Worm (Caenorhabditis elegans) whole organism, late embryonic: Measurements from ENCODE around the gene F49H6.12.

Source experiments
- C08G9.2 ChIP-seq: sonication (generic microtip); optimal IDR thresholded peaks from 2 replicates; lab custom pipeline; 2016; ENCODE audit warnings: mild to moderate bottlenecking, missing genetic modification characterization, moderate library complexity, missing compliant biosample characterization
- C38D4.7 ChIP-seq: fragments of 200-800 bp; sonication (Bioruptor generic); optimal IDR thresholded peaks from 2 replicates; lab custom pipeline; 2018; ENCODE audit warnings: mild to moderate bottlenecking, missing genetic modification characterization, moderate library complexity, missing compliant biosample characterization
- F13H6.1 ChIP-seq: sonication (generic microtip); optimal IDR thresholded peaks from 2 replicates; lab custom pipeline; 2016; ENCODE audit warnings: missing genetic modification characterization, missing compliant biosample characterization
- K09A11.1 ChIP-seq: sonication (generic microtip); optimal IDR thresholded peaks from 2 replicates; lab custom pipeline; 2017; ENCODE audit warnings: antibody characterized with exemption, mild to moderate bottlenecking, missing genetic modification characterization, missing compliant biosample characterization; ENCODE audit not compliant: insufficient read depth
- ama-1 ChIP-seq: fragments of 150-350 bp; optimal IDR thresholded peaks from 2 replicates; lab custom pipeline; 2014
- ceh-14 ChIP-seq: sonication (generic microtip); optimal IDR thresholded peaks from 2 replicates; lab custom pipeline; 2016; ENCODE audit warnings: missing genotype, missing genetic modification characterization, missing compliant biosample characterization
- ceh-22 ChIP-seq: sonication (generic microtip); optimal IDR thresholded peaks from 2 replicates; lab custom pipeline; 2017; ENCODE audit warnings: missing biosample characterization, missing genetic modification characterization
- ceh-24 ChIP-seq: sonication (generic microtip); optimal IDR thresholded peaks from 2 replicates; lab custom pipeline; 2016; ENCODE audit warnings: mild to moderate bottlenecking, missing genetic modification characterization, missing compliant biosample characterization
- ceh-30 ChIP-seq: fragments of 150-350 bp; optimal IDR thresholded peaks from 2 replicates; lab custom pipeline; 2014; ENCODE audit warnings: missing biosample characterization, missing genetic modification characterization
- ceh-31 ChIP-seq: sonication (generic microtip); optimal IDR thresholded peaks from 2 replicates; lab custom pipeline; 2016; ENCODE audit warnings: missing genetic modification characterization, missing compliant biosample characterization
- ceh-48 ChIP-seq: sonication (generic microtip); optimal IDR thresholded peaks from 2 replicates; lab custom pipeline; 2016; ENCODE audit warnings: missing genetic modification characterization, inconsistent platforms, missing compliant biosample characterization
- che-1 ChIP-seq: sonication (generic microtip); optimal IDR thresholded peaks from 2 replicates; lab custom pipeline; 2016; ENCODE audit warnings: mild to moderate bottlenecking, missing genetic modification characterization, missing compliant biosample characterization
- elt-4 ChIP-seq: sonication (generic microtip); optimal IDR thresholded peaks from 2 replicates; lab custom pipeline; 2016; ENCODE audit warnings: missing genetic modification characterization, missing compliant biosample characterization
- eyg-1 ChIP-seq: sonication (generic microtip); optimal IDR thresholded peaks from 2 replicates; lab custom pipeline; 2016; ENCODE audit warnings: missing genotype, missing genetic modification characterization, missing compliant biosample characterization
- fkh-6 ChIP-seq: sonication (generic microtip); optimal IDR thresholded peaks from 2 replicates; lab custom pipeline; 2016; ENCODE audit warnings: missing genetic modification characterization, missing compliant biosample characterization
- gmeb-2 ChIP-seq: sonication (generic microtip); optimal IDR thresholded peaks from 2 replicates; lab custom pipeline; 2016; ENCODE audit warnings: missing genetic modification characterization, inconsistent platforms, missing compliant biosample characterization
- hlh-13 ChIP-seq: fragments of 200-800 bp; sonication (Bioruptor generic); optimal IDR thresholded peaks from 2 replicates; lab custom pipeline; 2018; ENCODE audit warnings: mild to moderate bottlenecking, missing genetic modification characterization, missing compliant biosample characterization
- hlh-15 ChIP-seq: sonication (generic microtip); optimal IDR thresholded peaks from 2 replicates; lab custom pipeline; 2016; ENCODE audit warnings: missing genetic modification characterization, missing compliant biosample characterization
- hlh-30 ChIP-seq: sonication (generic microtip); optimal IDR thresholded peaks from 2 replicates; lab custom pipeline; 2017; ENCODE audit warnings: antibody characterized with exemption, missing genetic modification characterization, missing compliant biosample characterization; ENCODE audit not compliant: insufficient read depth
- hlh-8 ChIP-seq: sonication (generic microtip); optimal IDR thresholded peaks from 2 replicates; lab custom pipeline; 2016; ENCODE audit warnings: missing genotype, missing genetic modification characterization, missing compliant biosample characterization
- lim-6 ChIP-seq: sonication (generic microtip); optimal IDR thresholded peaks from 2 replicates; lab custom pipeline; 2016; ENCODE audit warnings: missing genetic modification characterization, missing compliant biosample characterization
- lin-11 ChIP-seq: fragments of 200-800 bp; sonication (Bioruptor generic); optimal IDR thresholded peaks from 2 replicates; lab custom pipeline; 2018; ENCODE audit warnings: mild to moderate bottlenecking, missing genetic modification characterization, missing compliant biosample characterization
- madf-2 ChIP-seq: sonication (generic microtip); optimal IDR thresholded peaks from 2 replicates; lab custom pipeline; 2017; ENCODE audit warnings: missing genetic modification characterization, missing compliant biosample characterization
- mec-3 ChIP-seq: sonication (generic microtip); optimal IDR thresholded peaks from 2 replicates; lab custom pipeline; 2016; ENCODE audit warnings: borderline replicate concordance, missing genetic modification characterization, missing compliant biosample characterization
- nfya-1 ChIP-seq: sonication (generic microtip); optimal IDR thresholded peaks from 2 replicates; lab custom pipeline; 2017; ENCODE audit warnings: missing genetic modification characterization, mild to moderate bottlenecking, missing compliant biosample characterization, antibody characterized with exemption, moderate library complexity
- nhr-11 ChIP-seq: fragments of 150-350 bp; optimal IDR thresholded peaks from 2 replicates; lab custom pipeline; 2014; ENCODE audit warnings: missing biosample characterization, missing genetic modification characterization
- nhr-232 ChIP-seq: sonication (generic microtip); optimal IDR thresholded peaks from 2 replicates; lab custom pipeline; 2016; ENCODE audit warnings: missing genetic modification characterization, missing compliant biosample characterization
- odd-2 ChIP-seq: sonication (generic microtip); optimal IDR thresholded peaks from 2 replicates; lab custom pipeline; 2017; ENCODE audit warnings: antibody characterized with exemption, mild to moderate bottlenecking, missing genetic modification characterization, missing compliant biosample characterization
- pat-9 ChIP-seq: fragments of 200-800 bp; sonication (Bioruptor generic); optimal IDR thresholded peaks from 2 replicates; lab custom pipeline; 2018; ENCODE audit warnings: mild to moderate bottlenecking, missing genetic modification characterization, moderate library complexity, missing compliant biosample characterization
- pha-2 ChIP-seq: sonication (generic microtip); optimal IDR thresholded peaks from 2 replicates; lab custom pipeline; 2017; ENCODE audit warnings: mild to moderate bottlenecking, missing genetic modification characterization, missing compliant biosample characterization
- ref-2 ChIP-seq: sonication (generic microtip); optimal IDR thresholded peaks from 2 replicates; lab custom pipeline; 2016; ENCODE audit warnings: missing genetic modification characterization, missing compliant biosample characterization
- sdc-2 ChIP-seq: sonication (generic microtip); optimal IDR thresholded peaks from 2 replicates; lab custom pipeline; 2016; ENCODE audit warnings: missing genotype, missing genetic modification characterization, missing compliant biosample characterization
- sox-2 ChIP-seq: fragments of 200-800 bp; sonication (Bioruptor generic); IDR thresholded peaks from 2 replicates; pipeline ENCODE4 v1.3.6; 2022; ENCODE audit warnings: missing genetic modification reagents, missing genetic modification characterization, missing compliant biosample characterization
- syd-9 ChIP-seq: sonication (generic microtip); optimal IDR thresholded peaks from 2 replicates; lab custom pipeline; 2016; ENCODE audit warnings: mild to moderate bottlenecking, missing genetic modification characterization, moderate library complexity, missing compliant biosample characterization
- tbx-7 ChIP-seq: sonication (generic microtip); optimal IDR thresholded peaks from 2 replicates; lab custom pipeline; 2016; ENCODE audit warnings: missing genotype, missing genetic modification characterization, missing compliant biosample characterization
- unc-3 ChIP-seq, 2 experiments: fragments of 200-800 bp in 1 of 2; sonication (Bioruptor generic) in 1 of 2; sonication (generic microtip) in 1 of 2; conservative IDR thresholded peaks in 1 of 2; optimal IDR thresholded peaks in 1 of 2; 2 replicates each; pipeline versions ENCODE4 v1.3.6 to Lab custom; 2016 to 2022; ENCODE audit warnings: missing compliant biosample characterization in 2 of 2, missing genetic modification characterization in 2 of 2, missing genetic modification reagents in 1 of 2
- unc-42 ChIP-seq: sonication (generic microtip); optimal IDR thresholded peaks from 2 replicates; lab custom pipeline; 2016; ENCODE audit warnings: missing genotype, missing genetic modification characterization, missing compliant biosample characterization

The F49H6.12 gene

ce11 chrV:17000635-17001034 is 20.6 kb downstream of the F49H6.12 start:
- TF ChIP-seq K09A11.1 (tag; lab: Kevin White, UChicago), result no peak
- no peak for TF ChIP-seq unc-42 (tag; lab: Kevin White, UChicago)
- TF ChIP-seq fkh-6 (tag; lab: Kevin White, UChicago), result no peak
- TF ChIP-seq C08G9.2, result no peak
- no peak for TF ChIP-seq lin-11 (tag; lab: Kevin White, UChicago)
- TF ChIP-seq ceh-22 (tag; lab: Kevin White, UChicago), result no peak
- TF ChIP-seq nhr-11 (tag; lab: Kevin White, UChicago), result no peak
- no peak for TF ChIP-seq hlh-30 (tag; lab: Kevin White, UChicago)
- TF ChIP-seq ceh-48, result no peak
- TF ChIP-seq nfya-1 (tag; lab: Kevin White, UChicago), result no peak
- no peak for TF ChIP-seq ceh-14 (tag; lab: Kevin White, UChicago)
- TF ChIP-seq, all 69 proteins: peak for 0

- TF ChIP-seq nfya-1 (tag; lab: Kevin White, UChicago), result no peak
- no peak for TF ChIP-seq lim-6 (tag; lab: Kevin White, UChicago)
- no peak for TF ChIP-seq sox-2 (GFP tag; lab: Robert Waterston, UW)
These were observed 21.1 kb downstream of the F49H6.12 start, which contains the start of gene str-217 for ce11 chrV:17000204-17000603. Gene str-217, minus strand, starts transcription at chrV:17000304.

ce11 chrV:16992383-16992782 is 28.9 kb downstream of the F49H6.12 start:
- no peak for TF ChIP-seq hlh-8 (tag; lab: Kevin White, UChicago)
- no peak for TF ChIP-seq ceh-30

- TF ChIP-seq F13H6.1 (tag; lab: Kevin White, UChicago) (no peak), hlh-8 (tag; lab: Kevin White, UChicago) (no peak), ceh-24 (tag; lab: Kevin White, UChicago) (no peak), ref-2 (tag; lab: Kevin White, UChicago) (no peak), nhr-232 (tag; lab: Kevin White, UChicago) (no peak), tbx-7 (tag; lab: Kevin White, UChicago) (no peak), nhr-11 (tag; lab: Kevin White, UChicago) (no peak), odd-2 (tag; lab: Kevin White, UChicago) (no peak), syd-9 (tag; lab: Kevin White, UChicago) (no peak), ceh-14 (tag; lab: Kevin White, UChicago) (no peak), unc-3 (GFP tag; conservative IDR thresholded peaks at IDR 0.05; lab: Robert Waterston, UW) (no peak), unc-3 (tag; optimal IDR thresholded peaks at IDR 0.05; lab: Kevin White, UChicago) (no peak), lim-6 (tag; lab: Kevin White, UChicago) (no peak), ceh-48 (no peak), hlh-13 (GFP tag; lab: Kevin White, UChicago) (no peak), K09A11.1 (tag; lab: Kevin White, UChicago) (no peak), gmeb-2 (no peak), ceh-31 (no peak), madf-2 (tag; lab: Kevin White, UChicago) (no peak)
These were observed 29.5 kb downstream of the F49H6.12 start, which contains the start of gene srz-95 for ce11 chrV:16991734-16992133. Gene srz-95, plus strand, starts transcription at chrV:16992034.

ce11 chrV:16988614-16989013 is 32.6 kb downstream of the F49H6.12 start, which contains the start of gene Y102A5C.27:
Gene Y102A5C.27, minus strand, starts transcription at chrV:16988714.
- TF ChIP-seq C38D4.7, result no peak
- TF ChIP-seq eyg-1 (tag; lab: Kevin White, UChicago), result no peak
- TF ChIP-seq C08G9.2, result no peak
- no peak for TF ChIP-seq lim-6 (tag; lab: Kevin White, UChicago)
- no peak for TF ChIP-seq mec-3 (tag; lab: Kevin White, UChicago)
- no peak for TF ChIP-seq nhr-232 (tag; lab: Kevin White, UChicago)
- no peak for TF ChIP-seq hlh-15 (tag; lab: Kevin White, UChicago)
- TF ChIP-seq elt-4 (tag; lab: Kevin White, UChicago), result no peak
- no peak for TF ChIP-seq ceh-14 (tag; lab: Kevin White, UChicago)
- TF ChIP-seq ref-2 (tag; lab: Kevin White, UChicago), result no peak
- TF ChIP-seq madf-2 (tag; lab: Kevin White, UChicago), result no peak
- TF ChIP-seq pat-9 (tag; lab: Kevin White, UChicago), result no peak
- no peak for TF ChIP-seq che-1 (tag; lab: Kevin White, UChicago)
- no peak for TF ChIP-seq pha-2 (tag; lab: Kevin White, UChicago)
- TF ChIP-seq ama-1 (lab: Kevin White, UChicago), result no peak
- TF ChIP-seq sdc-2 (tag; lab: Kevin White, UChicago), result no peak
- TF ChIP-seq, all 69 proteins: peak for 0
